Fruit fly (Drosophila melanogaster) whole organism, embryonic: Measurements from ENCODE around the gene CG6937.

ENCODE experiments used
- CG34224 ChIP-seq: fragments of 200-800 bp; sonication (Bioruptor generic); IDR thresholded peaks from 3 replicates; pipeline ENCODE4 v1.3.6; 2022; ENCODE audit warnings: missing biosample characterization, missing genetic modification characterization; ENCODE audit not compliant: partially characterized antibody
- bab2 ChIP-seq: fragments of 200-800 bp; sonication (Bioruptor generic); optimal IDR thresholded peaks from 2 replicates; lab custom pipeline; 2016; ENCODE audit warnings: missing biosample characterization, missing genetic modification characterization
- twi ChIP-seq: fragments of 200-800 bp; optimal IDR thresholded peaks from 2 replicates; lab custom pipeline; 2019; ENCODE audit warnings: missing biosample characterization, mild to moderate bottlenecking, missing genetic modification characterization, moderate library complexity

Gene CG6937

DNA sequence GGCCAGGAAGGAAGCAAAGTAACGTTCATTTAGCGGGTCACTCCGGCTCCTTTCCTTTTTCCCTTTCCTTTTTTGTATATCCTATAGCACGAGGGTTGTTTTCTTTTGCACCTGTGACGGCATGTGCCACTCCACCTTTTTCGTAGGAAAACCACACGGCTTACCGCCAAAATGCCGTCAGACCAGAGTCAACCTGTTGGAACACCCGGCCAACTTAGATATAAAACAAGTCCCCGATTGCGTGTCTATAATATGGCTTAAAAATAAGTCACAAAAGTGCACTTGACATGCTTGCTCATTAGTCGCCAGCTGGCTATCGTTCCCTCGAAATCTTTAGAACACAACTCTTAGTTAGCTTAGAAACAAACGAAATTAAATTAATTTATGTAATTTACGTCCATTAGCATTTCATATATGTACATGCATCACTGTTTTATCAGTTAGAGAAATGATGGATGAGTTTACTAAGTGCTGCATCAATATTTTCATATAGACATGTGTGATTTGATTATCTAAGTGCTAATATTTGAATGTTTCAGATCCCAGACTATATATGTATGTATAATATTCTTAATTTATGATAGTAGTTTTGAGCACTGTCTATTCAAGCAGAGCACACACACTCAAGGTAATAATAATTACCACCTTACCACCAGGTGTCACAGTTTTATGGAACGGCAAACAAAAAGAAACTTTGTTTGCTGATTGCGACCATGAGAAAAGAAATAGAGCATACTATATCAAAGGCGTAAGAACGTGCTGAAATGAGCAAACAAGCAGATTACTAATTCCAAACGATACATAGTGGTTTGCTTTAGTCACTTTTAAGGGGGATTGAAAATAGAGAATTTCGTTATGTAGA lies 50.2 kb downstream of the CG6937 start (continued):
- TF ChIP-seq bab2 (GFP tag; lab: Kevin White, UChicago) = no peak
- TF ChIP-seq twi = no peak
- TF ChIP-seq CG34224 = no peak
- TF ChIP-seq, all 482 proteins: peak for 44
